Worm (Caenorhabditis elegans): ENCODE results near the gene nasp-1.

- TF ChIP-seq pes-1 (GFP tag; IDR thresholded peaks at IDR 0.05) (no peak), hmbx-1 (tag; optimal IDR thresholded peaks at IDR 0.05) (no peak), flt-1 (GFP tag; IDR thresholded peaks at IDR 0.05) (no peak), sea-1 (GFP tag; conservative IDR thresholded peaks at IDR 0.05) (no peak), ceh-13 (GFP tag; optimal IDR thresholded peaks at IDR 0.05) (no peak), tbx-11 (GFP tag; IDR thresholded peaks at IDR 0.05) (no peak), tra-4 (tag; optimal IDR thresholded peaks at IDR 0.05) (no peak), ama-1 (optimal IDR thresholded peaks at IDR 0.05) (no peak), aly-1 (tag; optimal IDR thresholded peaks at IDR 0.05) (no peak)
Measured at ce11 chrII:11132542-11132941, 26.1 kb downstream of the nasp-1 start, which contains the start of gene F40F8.11.
